Worm (Caenorhabditis elegans) whole organism, L2 larva: ENCODE measurements around the gene xbx-4.

Experiments
- C34F6.9 ChIP-seq: fragments of 150-350 bp; optimal IDR thresholded peaks from 2 replicates; lab custom pipeline; 2014; ENCODE audit warnings: missing biosample characterization, missing genetic modification characterization
- F13H6.1 ChIP-seq: sonication (generic microtip); optimal IDR thresholded peaks from 2 replicates; lab custom pipeline; 2016; ENCODE audit warnings: missing genetic modification characterization, missing compliant biosample characterization
- R02D3.7 ChIP-seq: fragments of 150-350 bp; optimal IDR thresholded peaks from 2 replicates; lab custom pipeline; 2014; ENCODE audit warnings: missing biosample characterization, missing genetic modification characterization
- Y55F3AM.14 ChIP-seq: fragments of 200-800 bp; sonication (Bioruptor generic); optimal IDR thresholded peaks from 2 replicates; lab custom pipeline; 2018; ENCODE audit warnings: mild to moderate bottlenecking, missing genetic modification characterization, missing compliant biosample characterization
- ZK546.5 ChIP-seq: sonication (generic microtip); optimal IDR thresholded peaks from 2 replicates; lab custom pipeline; 2017; ENCODE audit warnings: missing biosample characterization, missing genetic modification characterization
- aly-2 ChIP-seq: fragments of 150-350 bp; optimal IDR thresholded peaks from 2 replicates; lab custom pipeline; 2014; ENCODE audit warnings: missing biosample characterization, missing genetic modification characterization
- ama-1 ChIP-seq: fragments of 150-350 bp; optimal IDR thresholded peaks from 2 replicates; lab custom pipeline; 2018; ENCODE audit warnings: inconsistent platforms
- blmp-1 ChIP-seq: sonication (generic microtip); optimal IDR thresholded peaks from 2 replicates; lab custom pipeline; 2017; ENCODE audit warnings: missing genetic modification characterization, mild to moderate bottlenecking, missing compliant biosample characterization, antibody characterized with exemption, moderate library complexity; ENCODE audit not compliant: insufficient read depth
- ceh-82 ChIP-seq: fragments of 150-350 bp; optimal IDR thresholded peaks from 2 replicates; lab custom pipeline; 2014; ENCODE audit warnings: missing biosample characterization, missing genetic modification characterization
- crh-2 ChIP-seq: sonication (generic microtip); optimal IDR thresholded peaks from 2 replicates; lab custom pipeline; 2017; ENCODE audit warnings: missing biosample characterization, missing genetic modification characterization
- dmd-4 ChIP-seq: sonication (generic microtip); optimal IDR thresholded peaks from 2 replicates; lab custom pipeline; 2017; ENCODE audit warnings: missing biosample characterization, missing genetic modification characterization
- egl-27 ChIP-seq: sonication (generic microtip); optimal IDR thresholded peaks from 3 replicates; lab custom pipeline; 2017; ENCODE audit warnings: missing biosample characterization, missing genetic modification reagents, missing genetic modification characterization
- elt-1 ChIP-seq: fragments of 150-350 bp; optimal IDR thresholded peaks from 2 replicates; lab custom pipeline; 2014; ENCODE audit warnings: missing biosample characterization, missing genetic modification characterization
- elt-3 ChIP-seq: sonication (generic microtip); optimal IDR thresholded peaks from 2 replicates; lab custom pipeline; 2017; ENCODE audit warnings: missing biosample characterization, missing genetic modification characterization
- lin-11 ChIP-seq: fragments of 150-350 bp; sonication (generic microtip); optimal IDR thresholded peaks from 2 replicates; lab custom pipeline; 2014; ENCODE audit warnings: missing biosample characterization, missing genetic modification characterization, inconsistent platforms, mixed read lengths
- lin-13 ChIP-seq: fragments of 150-350 bp; optimal IDR thresholded peaks from 2 replicates; lab custom pipeline; 2014; ENCODE audit warnings: missing biosample characterization, missing genetic modification reagents, missing genetic modification characterization
- lsy-2 ChIP-seq, 2 experiments: fragments of 150-350 bp in 1 of 2; sonication (generic microtip) in 1 of 2; optimal IDR thresholded peaks; 2 replicates each; lab custom pipeline; 2014 to 2017; ENCODE audit warnings: missing biosample characterization in 2 of 2, missing genetic modification characterization in 2 of 2
- mbf-1 ChIP-seq: sonication (generic microtip); optimal IDR thresholded peaks from 2 replicates; lab custom pipeline; 2017; ENCODE audit warnings: missing biosample characterization, missing genetic modification characterization
- mdl-1 ChIP-seq, 2 experiments: fragments of 150-350 bp in 1 of 2; sonication (generic microtip) in 1 of 2; optimal IDR thresholded peaks; 2 replicates each; lab custom pipeline; 2017; ENCODE audit warnings: missing biosample characterization in 2 of 2, missing genetic modification characterization in 2 of 2
- nhr-11 ChIP-seq: fragments of 150-350 bp; optimal IDR thresholded peaks from 2 replicates; lab custom pipeline; 2014; ENCODE audit warnings: missing biosample characterization, missing genetic modification characterization
- nhr-12 ChIP-seq: fragments of 150-350 bp; optimal IDR thresholded peaks from 2 replicates; lab custom pipeline; 2014; ENCODE audit warnings: missing biosample characterization, missing genetic modification characterization
- nhr-129 ChIP-seq: fragments of 150-350 bp; optimal IDR thresholded peaks from 2 replicates; lab custom pipeline; 2014; ENCODE audit warnings: missing biosample characterization, missing genetic modification characterization
- nhr-21 ChIP-seq: fragments of 150-350 bp; optimal IDR thresholded peaks from 2 replicates; lab custom pipeline; 2014; ENCODE audit warnings: missing biosample characterization, missing genetic modification characterization
- nhr-23 ChIP-seq: fragments of 150-350 bp; optimal IDR thresholded peaks from 2 replicates; lab custom pipeline; 2014; ENCODE audit warnings: missing biosample characterization, missing genetic modification reagents, missing genetic modification characterization
- nhr-25 ChIP-seq: fragments of 150-350 bp; sonication (generic microtip); optimal IDR thresholded peaks from 3 replicates; lab custom pipeline; 2014; ENCODE audit warnings: missing biosample characterization, missing genetic modification characterization
- sem-4 ChIP-seq: fragments of 150-350 bp; optimal IDR thresholded peaks from 2 replicates; lab custom pipeline; 2014; ENCODE audit warnings: missing biosample characterization, missing genetic modification reagents, missing genetic modification characterization
- skn-1 ChIP-seq: sonication (generic microtip); optimal IDR thresholded peaks from 2 replicates; lab custom pipeline; 2017; ENCODE audit warnings: missing biosample characterization, missing genetic modification characterization
- sma-3 ChIP-seq: sonication (generic microtip); optimal IDR thresholded peaks from 2 replicates; lab custom pipeline; 2016; ENCODE audit warnings: missing genetic modification reagents, missing genetic modification characterization, missing compliant biosample characterization
- sma-9 ChIP-seq, 2 experiments: fragments of 150-350 bp in 1 of 2; sonication (generic microtip) in 1 of 2; optimal IDR thresholded peaks; 2 replicates each; lab custom pipeline; 2014 to 2016; ENCODE audit warnings: missing genetic modification characterization in 2 of 2, mild to moderate bottlenecking in 1 of 2, missing biosample characterization in 1 of 2, missing compliant biosample characterization in 1 of 2, missing genetic modification reagents in 1 of 2, moderate library complexity in 1 of 2
- snpc-4 ChIP-seq: fragments of 150-350 bp; optimal IDR thresholded peaks from 2 replicates; lab custom pipeline; 2014; ENCODE audit warnings: missing biosample characterization, missing genetic modification characterization
- unc-39 ChIP-seq: fragments of 150-350 bp; optimal IDR thresholded peaks from 2 replicates; lab custom pipeline; 2014; ENCODE audit warnings: missing biosample characterization, missing genetic modification characterization
- unc-55 ChIP-seq: fragments of 150-350 bp; sonication (generic microtip); optimal IDR thresholded peaks from 3 replicates; lab custom pipeline; 2014; ENCODE audit warnings: missing biosample characterization, missing genetic modification reagents, missing genetic modification characterization
- unc-62 ChIP-seq: fragments of 150-350 bp; optimal IDR thresholded peaks from 2 replicates; lab custom pipeline; 2014; ENCODE audit warnings: missing biosample characterization, missing genetic modification reagents, missing genetic modification characterization
- ztf-1 ChIP-seq: fragments of 200-800 bp; sonication (Bioruptor generic); conservative IDR thresholded peaks from 2 replicates; pipeline ENCODE4 v1.3.6; 2022; ENCODE audit warnings: missing genetic modification characterization, missing compliant biosample characterization
- ztf-4 ChIP-seq: fragments of 150-350 bp; optimal IDR thresholded peaks from 2 replicates; lab custom pipeline; 2014; ENCODE audit warnings: missing biosample characterization, missing genetic modification characterization

Gene xbx-4

DNA sequence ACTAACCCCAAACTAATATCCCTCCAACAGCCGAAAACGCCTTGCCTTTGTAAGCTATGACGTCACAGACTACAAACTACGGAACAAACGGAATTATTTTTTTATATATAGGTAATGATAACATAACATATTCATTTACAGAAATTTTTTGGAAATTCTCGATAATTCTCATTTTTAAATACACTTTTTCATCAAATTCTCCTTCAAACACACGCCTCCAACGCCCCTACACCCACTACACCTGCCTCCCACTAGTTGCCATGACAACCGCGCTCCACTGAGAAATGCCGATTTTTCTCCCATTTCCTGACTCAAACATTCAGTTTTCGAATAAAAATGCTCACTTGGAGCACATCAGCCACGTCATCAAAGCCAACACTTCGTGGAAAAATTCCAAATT, at the start of gene xbx-4:
xbx-4 (plus strand) TSS at position 301 of the 400 bp plus-strand sequence.
- TF ChIP-seq lin-13 (GFP tag; lab: Kevin White, UChicago): no peak
- TF ChIP-seq, all 48 proteins: peak for 0

DNA sequence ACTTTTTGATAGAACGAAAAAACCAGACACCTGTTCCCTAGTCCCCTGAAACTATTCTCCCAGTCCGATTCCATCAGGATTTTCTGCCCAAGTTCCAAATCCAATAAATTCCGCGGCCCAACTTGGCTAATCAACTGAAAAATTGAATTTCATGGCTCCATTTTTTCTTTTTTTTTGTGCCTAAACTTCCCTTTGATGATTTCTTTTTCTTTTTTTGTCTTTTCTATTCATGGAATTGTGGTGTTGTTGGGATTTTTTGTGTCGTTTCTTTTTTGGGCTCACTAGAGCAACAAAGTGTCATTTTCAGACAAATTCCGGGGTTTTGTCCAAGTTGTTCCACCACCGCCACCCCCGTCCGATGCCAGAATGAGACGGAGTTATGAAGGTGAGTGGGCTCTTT, 48.5 kb upstream of the xbx-4 start, which contains the start of gene arrd-26:
arrd-26 (plus strand) TSS at position 301 of the 400 bp plus-strand sequence.
- TF ChIP-seq elt-1: no peak
- TF ChIP-seq nhr-21: no peak
- no peak for TF ChIP-seq ceh-82 (tag; lab: Kevin White, UChicago)
- no peak for TF ChIP-seq sma-9 (GFP tag; optimal IDR thresholded peaks at IDR 0.05; lab: Kevin White, UChicago)
- no peak for TF ChIP-seq sma-9 (tag; optimal IDR thresholded peaks at IDR 0.05; lab: Kevin White, UChicago)
- TF ChIP-seq F13H6.1 (tag; lab: Kevin White, UChicago): no peak
- TF ChIP-seq Y55F3AM.14 (GFP tag; lab: Kevin White, UChicago): no peak

DNA sequence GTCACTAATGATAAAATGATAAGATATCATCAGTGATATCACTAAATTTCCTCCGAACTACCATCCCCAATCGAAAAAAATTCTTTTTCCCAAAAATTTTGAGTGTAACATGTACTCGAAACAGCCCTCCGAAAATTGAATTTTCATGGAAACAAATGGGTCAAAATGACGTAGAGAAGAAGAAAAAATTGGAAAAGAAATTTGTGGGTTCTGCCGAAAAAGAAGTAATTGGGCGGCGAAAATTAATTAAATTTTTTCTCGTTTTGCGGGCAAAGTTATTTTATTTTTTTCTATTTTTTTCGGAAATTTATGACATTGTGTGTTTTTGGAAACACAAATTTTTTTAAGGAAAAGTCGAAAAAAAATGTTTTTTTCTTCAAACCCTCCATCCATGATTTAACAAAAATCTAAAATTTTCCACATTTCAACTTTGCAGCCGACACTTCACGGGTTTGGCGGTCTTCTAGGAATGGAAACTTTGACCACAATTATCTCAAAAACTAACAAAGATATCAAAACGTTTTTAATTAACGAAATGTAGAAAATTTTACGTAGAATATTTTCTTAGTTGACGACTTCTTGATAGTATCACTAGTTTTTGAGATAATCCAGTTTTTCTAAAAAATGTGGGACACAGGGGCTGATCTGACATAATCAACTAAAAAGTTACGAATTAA, 37.1 kb upstream of the xbx-4 start:
- TF ChIP-seq unc-39 (tag; lab: Kevin White, UChicago): no peak
- TF ChIP-seq aly-2: no peak
- TF ChIP-seq lsy-2 (tag; optimal IDR thresholded peaks at IDR 0.05; lab: Kevin White, UChicago): peak in 1 of 2 experiments; percentile 10

DNA sequence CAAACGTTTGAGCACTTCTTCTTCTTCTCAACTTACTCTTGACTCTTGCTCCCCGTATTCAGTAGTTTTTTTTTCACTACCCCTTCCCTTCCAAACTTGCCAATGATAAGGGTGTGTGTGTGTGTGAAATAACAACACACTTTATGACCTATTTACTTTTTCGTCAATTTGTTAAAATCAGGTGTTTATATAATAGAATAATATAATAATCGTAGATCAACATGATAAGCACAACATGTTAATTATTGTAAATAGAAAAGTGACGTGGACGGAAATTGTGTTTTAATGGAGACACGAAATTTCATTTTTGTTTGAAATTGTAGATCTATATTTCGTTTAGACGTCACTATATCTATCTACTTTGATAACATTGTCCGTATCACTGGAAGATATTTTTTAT, 34.1 kb upstream of the xbx-4 start:
- TF ChIP-seq mdl-1 (tag; optimal IDR thresholded peaks at IDR 0.05; lab: Kevin White, UChicago) (no peak), mbf-1 (no peak), dmd-4 (no peak), unc-62 (GFP tag; lab: Kevin White, UChicago) (no peak), ZK546.5 (no peak), ama-1 (lab: Kevin White, UChicago) (no peak), elt-3 (tag; lab: Kevin White, UChicago) (no peak), R02D3.7 (tag; lab: Kevin White, UChicago) (no peak), ztf-4 (no peak), skn-1 (tag; lab: Kevin White, UChicago) (no peak), egl-27 (no peak), ztf-1 (GFP tag; lab: Robert Waterston, UW) (no peak), snpc-4 (tag; lab: Kevin White, UChicago) (no peak), nhr-21 (no peak), unc-55 (GFP tag; lab: Kevin White, UChicago) (no peak), lin-11 (tag; lab: Kevin White, UChicago) (no peak), crh-2 (no peak)

DNA sequence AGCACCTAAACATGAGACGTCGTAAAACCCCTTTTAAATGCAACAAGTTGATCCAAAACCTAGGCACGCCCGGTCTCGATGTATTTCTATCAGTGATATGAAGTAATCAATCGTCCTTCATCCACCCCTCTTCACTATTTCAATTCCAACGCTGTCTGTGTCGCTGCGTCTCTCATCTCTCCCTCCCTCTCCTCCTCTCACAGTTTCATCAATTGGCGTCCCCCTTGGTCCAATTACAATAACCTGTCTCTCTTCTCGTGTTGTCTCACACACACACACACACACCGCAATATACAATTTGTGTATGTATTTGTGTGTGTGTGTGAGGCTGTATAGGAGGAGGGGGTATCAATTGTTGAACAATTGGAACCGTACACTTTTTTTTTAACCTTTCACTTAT, 31.3 kb upstream of the xbx-4 start:
- peak; percentile 12 for TF ChIP-seq nhr-21
- peak; percentile 34 for TF ChIP-seq blmp-1
- no peak for TF ChIP-seq nhr-12 (tag; lab: Kevin White, UChicago)
- TF ChIP-seq ceh-82 (tag; lab: Kevin White, UChicago): no peak
- TF ChIP-seq C34F6.9 (tag; lab: Kevin White, UChicago): no peak
- peak; percentile 58 for TF ChIP-seq nhr-25 (tag; lab: Kevin White, UChicago)
- peak; percentile 49 for TF ChIP-seq nhr-129 (tag; lab: Kevin White, UChicago)
- no peak for TF ChIP-seq mdl-1 (tag; optimal IDR thresholded peaks at IDR 0.05; lab: Kevin White, UChicago)
- peak; percentile 48 for TF ChIP-seq sma-3
- TF ChIP-seq nhr-11 (tag; lab: Kevin White, UChicago): no peak

DNA sequence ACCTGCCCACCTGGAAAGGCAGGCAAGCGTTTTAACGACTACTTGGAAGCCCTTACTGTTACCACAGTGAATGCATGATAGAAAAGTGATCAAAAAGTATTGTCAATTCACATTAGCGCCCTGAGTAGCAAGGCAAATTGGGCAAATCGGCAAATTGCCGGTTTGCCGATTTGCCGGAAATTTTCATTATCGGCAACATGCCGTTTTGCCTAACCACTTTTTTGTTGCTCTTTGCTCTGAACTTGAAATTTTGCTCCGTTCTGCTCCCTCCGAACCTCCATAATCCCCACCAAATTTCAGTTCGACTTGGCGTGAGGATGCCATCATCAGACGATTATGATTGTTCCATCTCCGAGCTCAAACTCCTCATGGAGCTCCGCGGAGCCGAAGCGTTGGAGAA, 30.7 kb upstream of the xbx-4 start, which contains the start of gene mca-2:
mca-2 (plus strand) TSS at position 301 of the 400 bp plus-strand sequence.
- TF ChIP-seq nhr-23 (tag; lab: Kevin White, UChicago) (no peak), mdl-1 (tag; optimal IDR thresholded peaks at IDR 0.05; lab: Kevin White, UChicago) (no peak), sma-3 (no peak), R02D3.7 (tag; lab: Kevin White, UChicago) (no peak), sem-4 (tag; lab: Kevin White, UChicago) (no peak), unc-55 (GFP tag; lab: Kevin White, UChicago) (no peak), skn-1 (tag; lab: Kevin White, UChicago) (no peak), nhr-21 (no peak)
